Worm (Caenorhabditis elegans): ENCODE measurements around the gene C15H9.3.

Gene C15H9.3

DNA sequence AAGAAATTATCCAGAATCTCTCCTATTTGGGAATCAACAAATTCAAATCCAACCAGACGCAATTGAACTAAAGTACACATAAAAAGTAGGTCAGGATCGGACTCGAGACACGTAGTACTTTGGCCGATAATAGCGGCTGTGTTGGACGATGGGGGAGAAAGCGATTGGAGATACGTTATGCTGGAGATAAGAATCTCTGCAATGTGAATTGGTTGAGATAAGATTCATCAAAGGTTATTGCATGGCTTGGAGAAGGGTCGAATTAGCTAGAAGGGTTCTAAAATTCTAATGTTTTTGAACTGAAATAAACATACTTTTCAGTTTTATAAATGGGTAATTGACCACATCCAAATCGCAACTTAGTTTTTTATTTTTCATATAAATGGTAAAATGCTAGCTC is 23.1 kb upstream of the C15H9.3 start:
- TF ChIP-seq ceh-16 (tag; optimal IDR thresholded peaks at IDR 0.05) (peak; percentile 84), nhr-21 (tag; optimal IDR thresholded peaks at IDR 0.05) (no peak), crh-2 (tag; optimal IDR thresholded peaks at IDR 0.05) (no peak), C34F6.9 (tag; optimal IDR thresholded peaks at IDR 0.05) (no peak), zag-1 (tag; optimal IDR thresholded peaks at IDR 0.05) (no peak), sem-4 (tag; optimal IDR thresholded peaks at IDR 0.05) (peak; percentile 27), nhr-129 (tag; optimal IDR thresholded peaks at IDR 0.05) (no peak), nhr-11 (tag; optimal IDR thresholded peaks at IDR 0.05) (no peak), elt-1 (tag; optimal IDR thresholded peaks at IDR 0.05) (peak; percentile 95), blmp-1 (tag; optimal IDR thresholded peaks at IDR 0.05; ENCODE audit: insufficient read depth) (peak; percentile 71), sma-9 (GFP tag; optimal IDR thresholded peaks at IDR 0.05) (peak; percentile 82), sma-9 (tag; optimal IDR thresholded peaks at IDR 0.05) (no peak)

DNA sequence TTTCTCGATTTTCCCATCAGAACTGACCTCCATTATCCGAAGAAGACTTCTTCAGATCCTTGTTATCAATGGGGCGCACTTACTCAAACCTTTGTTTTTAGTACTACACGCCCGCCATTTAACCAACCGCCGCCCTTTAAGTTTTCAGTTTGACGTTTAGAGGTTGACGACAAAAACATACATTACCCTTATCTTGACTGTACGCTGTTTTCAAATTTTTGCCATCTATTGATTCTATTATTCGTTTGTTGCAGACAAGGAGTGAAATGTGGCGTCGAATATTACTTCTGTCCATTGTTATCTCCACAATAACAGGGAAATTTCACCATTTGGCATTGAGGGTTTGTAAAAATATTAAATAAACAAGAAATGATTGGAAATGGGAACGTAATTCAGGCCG is 22.6 kb upstream of the C15H9.3 start, which contains the start of gene C15H9.5:
C15H9.5 (plus strand) TSS at position 255 of the 400 bp plus-strand sequence.
- TF ChIP-seq nhr-129 (tag; optimal IDR thresholded peaks at IDR 0.05): peak; percentile 14
- peak; percentile 7 for TF ChIP-seq C34F6.9 (tag; optimal IDR thresholded peaks at IDR 0.05)
- TF ChIP-seq fos-1 (tag; optimal IDR thresholded peaks at IDR 0.05): no peak

ce11 chrX:6097551-6097950 is 18.1 kb upstream of the C15H9.3 start, which contains the start of gene C15H9.4:
Gene C15H9.4, plus strand, starts transcription at chrX:6097643.
- TF ChIP-seq mab-5 (tag; optimal IDR thresholded peaks at IDR 0.05): peak; percentile 3
- TF ChIP-seq peb-1 (tag; optimal IDR thresholded peaks at IDR 0.05): no peak
- peak; percentile 1 for TF ChIP-seq lin-11 (tag; optimal IDR thresholded peaks at IDR 0.05)
- peak in 1 of 2 experiments; percentile 31 for TF ChIP-seq lsy-2 (tag; optimal IDR thresholded peaks at IDR 0.05)
- TF ChIP-seq sem-4 (tag; optimal IDR thresholded peaks at IDR 0.05): no peak
- peak; percentile 60 for TF ChIP-seq unc-55 (GFP tag; optimal IDR thresholded peaks at IDR 0.05)
- no peak for TF ChIP-seq R02D3.7 (tag; optimal IDR thresholded peaks at IDR 0.05)
- TF ChIP-seq C34F6.9 (tag; optimal IDR thresholded peaks at IDR 0.05): peak; percentile 56
- no peak for TF ChIP-seq ZK546.5 (tag; optimal IDR thresholded peaks at IDR 0.05)
- TF ChIP-seq sma-3 (GFP tag; optimal IDR thresholded peaks at IDR 0.05): peak; percentile 3
- peak; percentile 19 for TF ChIP-seq nhr-129 (tag; optimal IDR thresholded peaks at IDR 0.05)
- TF ChIP-seq mdl-1 (tag; optimal IDR thresholded peaks at IDR 0.05): peak in 1 of 2 experiments; percentile 16
- TF ChIP-seq sma-9 (GFP tag; optimal IDR thresholded peaks at IDR 0.05): peak; percentile 45
- TF ChIP-seq sma-9 (tag; optimal IDR thresholded peaks at IDR 0.05): no peak
- no peak for TF ChIP-seq mbf-1 (tag; optimal IDR thresholded peaks at IDR 0.05)
- TF ChIP-seq crh-2 (tag; optimal IDR thresholded peaks at IDR 0.05): no peak
- peak; percentile 10 for TF ChIP-seq egl-27 (tag; optimal IDR thresholded peaks at IDR 0.05)
- peak; percentile 64 for TF ChIP-seq F13H6.1 (tag; optimal IDR thresholded peaks at IDR 0.05)
- peak; percentile 27 for TF ChIP-seq lin-13 (GFP tag; optimal IDR thresholded peaks at IDR 0.05)
- TF ChIP-seq unc-62 (GFP tag; optimal IDR thresholded peaks at IDR 0.05): no peak

DNA sequence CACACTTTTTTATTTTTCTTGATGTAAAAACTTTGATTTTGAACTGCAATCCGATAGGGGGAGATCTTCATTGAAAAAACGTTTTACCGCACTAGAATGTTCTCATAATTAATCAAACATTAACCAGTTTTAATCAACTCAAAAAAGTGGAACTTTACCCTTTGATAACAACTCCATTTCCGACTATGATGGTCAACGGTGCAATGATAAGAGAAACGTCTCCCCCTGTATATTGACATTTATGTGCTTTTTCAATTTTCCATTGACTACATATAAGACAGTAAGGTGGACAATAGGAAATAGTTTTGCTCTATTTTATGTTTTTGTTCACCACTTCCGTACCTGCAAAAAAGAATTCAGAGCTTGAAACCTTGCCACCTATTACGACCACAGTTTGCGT is 17.2 kb upstream of the C15H9.3 start:
- TF ChIP-seq ztf-4 (tag; optimal IDR thresholded peaks at IDR 0.05) (no peak), egl-27 (tag; optimal IDR thresholded peaks at IDR 0.05) (no peak), nhr-11 (tag; optimal IDR thresholded peaks at IDR 0.05) (no peak), crh-2 (tag; optimal IDR thresholded peaks at IDR 0.05) (peak; percentile 10), nhr-21 (tag; optimal IDR thresholded peaks at IDR 0.05) (no peak), R02D3.7 (tag; optimal IDR thresholded peaks at IDR 0.05) (no peak), lin-13 (GFP tag; optimal IDR thresholded peaks at IDR 0.05) (no peak), dmd-4 (tag; optimal IDR thresholded peaks at IDR 0.05) (no peak), elt-1 (tag; optimal IDR thresholded peaks at IDR 0.05) (no peak), zag-1 (tag; optimal IDR thresholded peaks at IDR 0.05) (no peak), blmp-1 (tag; optimal IDR thresholded peaks at IDR 0.05; ENCODE audit: insufficient read depth) (no peak), unc-62 (GFP tag; optimal IDR thresholded peaks at IDR 0.05) (no peak), elt-3 (tag; optimal IDR thresholded peaks at IDR 0.05) (no peak), fos-1 (tag; optimal IDR thresholded peaks at IDR 0.05) (peak; percentile 74), F13H6.1 (tag; optimal IDR thresholded peaks at IDR 0.05) (no peak), sma-9 (GFP tag; optimal IDR thresholded peaks at IDR 0.05) (peak; percentile 44), sma-9 (tag; optimal IDR thresholded peaks at IDR 0.05) (no peak), peb-1 (tag; optimal IDR thresholded peaks at IDR 0.05) (no peak), snpc-4 (tag; optimal IDR thresholded peaks at IDR 0.05) (no peak), sem-4 (tag; optimal IDR thresholded peaks at IDR 0.05) (no peak), mab-5 (tag; optimal IDR thresholded peaks at IDR 0.05) (no peak), gmeb-1 (tag; optimal IDR thresholded peaks at IDR 0.05) (no peak), nhr-10 (tag; optimal IDR thresholded peaks at IDR 0.05) (no peak)

All from whole organism, L2 larva.